Worm (Caenorhabditis elegans) whole organism, mixed stage, embryonic: ENCODE measurements around the gene F10E9.4.

ENCODE experiments used
- M03D4.4 ChIP-seq: sonication (generic microtip); optimal IDR thresholded peaks from 2 replicates; lab custom pipeline; 2017; ENCODE audit warnings: mild to moderate bottlenecking, missing genetic modification characterization, missing compliant biosample characterization
- bed-3 ChIP-seq: fragments of 200-800 bp; sonication (Bioruptor generic); optimal IDR thresholded peaks from 3 replicates; lab custom pipeline; 2018; ENCODE audit warnings: mild to moderate bottlenecking, missing genetic modification characterization, moderate library complexity, missing compliant biosample characterization
- blmp-1 ChIP-seq: fragments of 150-350 bp; optimal IDR thresholded peaks from 2 replicates; lab custom pipeline; 2014; ENCODE audit warnings: missing biosample characterization, missing genetic modification characterization
- ceh-39 ChIP-seq: fragments of 150-350 bp; optimal IDR thresholded peaks from 2 replicates; lab custom pipeline; 2014; ENCODE audit warnings: missing biosample characterization, missing genetic modification characterization
- ceh-43 ChIP-seq: fragments of 200-800 bp; sonication (Bioruptor generic); optimal IDR thresholded peaks from 2 replicates; lab custom pipeline; 2018; ENCODE audit warnings: mild to moderate bottlenecking, missing genetic modification characterization, moderate library complexity, missing compliant biosample characterization
- ceh-83 ChIP-seq: fragments of 200-800 bp; sonication (Bioruptor generic); optimal IDR thresholded peaks from 2 replicates; lab custom pipeline; 2018; ENCODE audit warnings: mild to moderate bottlenecking, missing genetic modification characterization, missing compliant biosample characterization
- cnd-1 ChIP-seq: fragments of 200-800 bp; sonication (Bioruptor generic); optimal IDR thresholded peaks from 2 replicates; lab custom pipeline; 2018; ENCODE audit warnings: mild to moderate bottlenecking, missing genetic modification characterization, missing compliant biosample characterization
- drap-1 ChIP-seq: fragments of 200-800 bp; sonication (Bioruptor generic); optimal IDR thresholded peaks from 3 replicates; lab custom pipeline; 2018; ENCODE audit warnings: mild to moderate bottlenecking, missing genetic modification characterization, missing compliant biosample characterization
- elt-1 ChIP-seq: sonication (generic microtip); optimal IDR thresholded peaks from 2 replicates; lab custom pipeline; 2017; ENCODE audit warnings: missing genetic modification characterization, mild to moderate bottlenecking, missing compliant biosample characterization, antibody characterized with exemption, moderate library complexity, borderline replicate concordance; ENCODE audit not compliant: insufficient read depth
- elt-3 ChIP-seq: fragments of 150-350 bp; optimal IDR thresholded peaks from 2 replicates; lab custom pipeline; 2014; ENCODE audit warnings: missing biosample characterization, missing genetic modification characterization
- flh-1 ChIP-seq: fragments of 200-800 bp; sonication (Bioruptor generic); optimal IDR thresholded peaks from 2 replicates; lab custom pipeline; 2018; ENCODE audit warnings: mild to moderate bottlenecking, missing genetic modification characterization, moderate library complexity, missing compliant biosample characterization
- ham-2 ChIP-seq: fragments of 200-800 bp; sonication (Bioruptor generic); optimal IDR thresholded peaks from 2 replicates; lab custom pipeline; 2018; ENCODE audit warnings: mild to moderate bottlenecking, missing genetic modification characterization, missing compliant biosample characterization
- lsy-2 ChIP-seq: fragments of 150-350 bp; optimal IDR thresholded peaks from 2 replicates; lab custom pipeline; 2014; ENCODE audit warnings: missing biosample characterization, missing genetic modification characterization
- mab-5 ChIP-seq: fragments of 150-350 bp; optimal IDR thresholded peaks from 2 replicates; lab custom pipeline; 2014; ENCODE audit warnings: missing biosample characterization, missing genetic modification characterization
- mep-1 ChIP-seq: fragments of 150-350 bp; optimal IDR thresholded peaks from 2 replicates; lab custom pipeline; 2017; ENCODE audit warnings: missing biosample characterization, missing genetic modification reagents, missing genetic modification characterization, inconsistent platforms
- mls-2 ChIP-seq: sonication (generic microtip); optimal IDR thresholded peaks from 2 replicates; lab custom pipeline; 2016; ENCODE audit warnings: mild to moderate bottlenecking, missing genetic modification characterization, moderate library complexity, missing compliant biosample characterization
- nhr-2 ChIP-seq: fragments of 150-350 bp; optimal IDR thresholded peaks from 2 replicates; lab custom pipeline; 2014; ENCODE audit warnings: missing biosample characterization, missing genetic modification characterization
- nhr-28 ChIP-seq: fragments of 150-350 bp; optimal IDR thresholded peaks from 2 replicates; lab custom pipeline; 2014; ENCODE audit warnings: missing biosample characterization, missing genetic modification characterization
- nhr-76 ChIP-seq: sonication (generic microtip); optimal IDR thresholded peaks from 2 replicates; lab custom pipeline; 2017; ENCODE audit warnings: missing biosample characterization, missing genetic modification characterization
- sem-2 ChIP-seq: fragments of 200-800 bp; sonication (Bioruptor generic); optimal IDR thresholded peaks from 2 replicates; lab custom pipeline; 2018; ENCODE audit warnings: mild to moderate bottlenecking, missing genetic modification characterization, missing compliant biosample characterization
- snpc-4 ChIP-seq: fragments of 150-350 bp; optimal IDR thresholded peaks from 2 replicates; lab custom pipeline; 2014; ENCODE audit warnings: missing biosample characterization, missing genetic modification characterization
- sptf-1 ChIP-seq: sonication (generic microtip); optimal IDR thresholded peaks from 2 replicates; lab custom pipeline; 2017; ENCODE audit warnings: mild to moderate bottlenecking, missing genetic modification characterization, moderate library complexity, missing compliant biosample characterization
- tbx-8 ChIP-seq: fragments of 200-800 bp; sonication (Bioruptor generic); optimal IDR thresholded peaks from 2 replicates; lab custom pipeline; 2018; ENCODE audit warnings: mild to moderate bottlenecking, missing genetic modification characterization, moderate library complexity, missing compliant biosample characterization
- unc-62 ChIP-seq: fragments of 150-350 bp; optimal IDR thresholded peaks from 2 replicates; lab custom pipeline; 2014; ENCODE audit warnings: missing biosample characterization, missing genetic modification reagents, missing genetic modification characterization
- zip-8 ChIP-seq: fragments of 150-350 bp; optimal IDR thresholded peaks from 2 replicates; lab custom pipeline; 2014; ENCODE audit warnings: missing biosample characterization, missing genetic modification characterization
- ztf-11 ChIP-seq: fragments of 150-350 bp; optimal IDR thresholded peaks from 2 replicates; lab custom pipeline; 2014; ENCODE audit warnings: missing biosample characterization, missing genetic modification characterization

Gene F10E9.4

ce11 chrIII:8308238-8308637, at the start of gene F10E9.4:
Gene F10E9.4, plus strand, starts transcription at chrIII:8308538.
- TF ChIP-seq unc-62 (GFP tag; lab: Kevin White, UChicago) (no peak), mab-5 (no peak), tbx-8 (GFP tag; lab: Kevin White, UChicago) (no peak), ceh-43 (GFP tag; lab: Kevin White, UChicago) (no peak), elt-1 (no peak), bed-3 (no peak), nhr-2 (tag; lab: Kevin White, UChicago) (no peak), snpc-4 (tag; lab: Kevin White, UChicago) (no peak), nhr-28 (tag; lab: Kevin White, UChicago) (no peak), sem-2 (GFP tag; lab: Kevin White, UChicago) (no peak), flh-1 (GFP tag; lab: Kevin White, UChicago) (no peak), ceh-83 (GFP tag; lab: Kevin White, UChicago) (no peak), lsy-2 (tag; lab: Kevin White, UChicago) (no peak), cnd-1 (tag; lab: Kevin White, UChicago) (no peak), M03D4.4 (no peak), zip-8 (tag; lab: Kevin White, UChicago) (no peak), sptf-1 (tag; lab: Kevin White, UChicago) (no peak), ztf-11 (tag; lab: Kevin White, UChicago) (no peak), ceh-39 (tag; lab: Kevin White, UChicago) (no peak), blmp-1 (no peak)
- TF ChIP-seq, all 35 proteins: peak for 0

DNA sequence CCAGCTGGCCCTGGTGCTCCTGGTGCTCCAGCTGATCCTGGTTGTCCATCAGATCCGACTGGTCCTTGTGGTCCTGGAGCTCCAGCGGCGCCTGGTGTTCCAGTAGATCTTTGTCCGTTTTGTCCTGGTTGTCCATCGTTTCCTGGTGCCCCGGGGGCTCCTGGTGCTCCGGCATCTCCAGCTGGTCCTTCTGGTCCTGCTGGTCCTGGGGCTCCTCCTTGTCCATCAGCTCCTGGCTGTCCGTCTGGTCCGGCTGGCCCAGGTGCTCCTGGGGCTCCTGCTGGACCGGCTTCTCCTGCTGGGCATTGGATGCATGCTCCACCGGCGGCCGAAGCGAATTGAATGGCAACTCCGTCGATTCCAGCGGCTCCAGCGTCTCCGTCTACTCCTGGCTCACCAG, 45.7 kb upstream of the F10E9.4 start:
- TF ChIP-seq ham-2 (GFP tag; lab: Kevin White, UChicago) (no peak), mab-5 (no peak), nhr-28 (tag; lab: Kevin White, UChicago) (no peak), elt-1 (no peak), sptf-1 (tag; lab: Kevin White, UChicago) (no peak), tbx-8 (GFP tag; lab: Kevin White, UChicago) (no peak), ceh-39 (tag; lab: Kevin White, UChicago) (no peak), nhr-76 (no peak), bed-3 (no peak), elt-3 (tag; lab: Kevin White, UChicago) (no peak), mls-2 (tag; lab: Kevin White, UChicago) (no peak)

DNA sequence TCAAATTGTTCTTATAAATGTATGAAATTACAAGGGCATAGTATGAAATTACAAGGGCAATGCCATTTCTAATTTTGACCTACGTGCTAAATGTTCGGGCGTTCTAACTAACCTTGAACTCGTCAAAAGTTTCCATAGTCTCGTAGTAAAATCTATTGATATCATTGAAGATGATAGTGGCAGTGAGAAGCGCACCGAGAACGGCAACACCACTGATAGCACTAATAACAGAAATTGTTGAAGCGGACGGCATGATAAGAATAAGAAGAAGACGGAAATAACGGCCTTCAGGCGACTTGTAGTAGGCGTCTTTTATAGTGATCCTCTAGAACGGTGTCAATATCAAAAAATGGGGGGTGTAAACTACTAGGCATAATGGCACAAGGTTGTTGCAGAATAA, 45.0 kb upstream of the F10E9.4 start, which contains the start of gene col-91:
Gene col-91 (minus strand): TSS at position 288 of the 400 bp plus-strand sequence.
- TF ChIP-seq drap-1 (no peak), ham-2 (GFP tag; lab: Kevin White, UChicago) (no peak), mep-1 (tag; lab: Kevin White, UChicago) (no peak), zip-8 (tag; lab: Kevin White, UChicago) (no peak), elt-3 (tag; lab: Kevin White, UChicago) (no peak)
- TF ChIP-seq, all 35 proteins: peak for 0

DNA sequence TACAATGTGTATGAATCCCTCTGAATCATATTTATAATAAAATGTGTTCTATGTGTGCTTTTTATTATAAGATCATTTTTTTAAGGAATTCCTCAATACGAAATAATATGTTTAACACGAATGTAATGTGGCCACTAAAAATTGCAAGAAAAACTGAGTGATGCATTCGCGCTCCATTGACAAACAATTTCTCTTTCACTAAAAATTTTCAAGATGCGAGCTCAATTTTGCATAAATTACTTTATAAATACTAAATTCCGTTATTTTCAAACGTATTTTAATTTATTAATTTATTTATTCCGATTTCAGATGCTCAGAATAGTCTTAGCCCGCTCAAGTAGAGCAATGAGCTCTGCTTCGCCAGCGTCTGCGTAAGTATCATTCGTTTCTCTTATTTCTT, 42.6 kb upstream of the F10E9.4 start, which contains the start of gene mrps-9:
Gene mrps-9 (plus strand): TSS at position 310 of the 400 bp plus-strand sequence.
- TF ChIP-seq ceh-83 (GFP tag; lab: Kevin White, UChicago) = peak; percentile 58
- TF ChIP-seq blmp-1 = peak; percentile 0
- TF ChIP-seq sptf-1 (tag; lab: Kevin White, UChicago) = no peak
- no peak for TF ChIP-seq mls-2 (tag; lab: Kevin White, UChicago)

DNA sequence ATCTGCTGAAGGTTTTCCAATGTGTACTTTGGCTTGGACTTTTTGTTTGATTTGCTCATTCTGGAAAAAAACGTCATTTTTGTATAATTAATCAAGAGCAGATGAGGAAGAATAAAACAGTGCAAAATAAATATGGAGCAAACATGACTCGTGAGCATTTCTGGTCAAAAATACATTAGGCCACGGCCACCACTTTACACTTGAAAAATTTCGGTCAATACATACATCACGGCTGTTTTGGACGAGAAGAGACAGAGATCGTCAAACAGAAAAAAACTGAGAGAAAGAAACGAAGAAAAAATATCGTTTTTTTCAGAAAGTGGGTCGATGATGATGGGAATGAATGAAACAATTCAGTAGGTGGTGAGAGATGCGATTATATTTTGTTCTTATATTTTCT, 40.0 kb upstream of the F10E9.4 start, which contains the start of the genes F09G8.7 and crn-7:
Gene F09G8.7 (minus strand): TSS at position 60 of the 400 bp plus-strand sequence.
Gene crn-7 (plus strand): TSS at position 236 of the 400 bp plus-strand sequence.
- peak; percentile 2 for TF ChIP-seq mep-1 (tag; lab: Kevin White, UChicago)
- TF ChIP-seq mls-2 (tag; lab: Kevin White, UChicago) = no peak

ce11 chrIII:8271676-8272225, 36.6 kb upstream of the F10E9.4 start, which contains the start of the genes mps-4 and F09G8.10:
Gene mps-4, minus strand, starts transcription at chrIII:8271776.
Gene F09G8.10, minus strand, starts transcription at chrIII:8272175.
- TF ChIP-seq mab-5 (no peak), elt-3 (tag; lab: Kevin White, UChicago) (no peak), ceh-83 (GFP tag; lab: Kevin White, UChicago) (no peak)
